Worm (Caenorhabditis elegans) whole organism, L2 larva: ENCODE data around the gene nhr-122.

Experiments used
- ama-1 ChIP-seq: fragments of 150-350 bp; optimal IDR thresholded peaks from 2 replicates; lab custom pipeline; 2018; ENCODE audit warnings: inconsistent platforms
- ceh-16 ChIP-seq: fragments of 150-350 bp; optimal IDR thresholded peaks from 2 replicates; lab custom pipeline; 2014; ENCODE audit warnings: missing biosample characterization, missing genetic modification characterization
- ceh-82 ChIP-seq: fragments of 150-350 bp; optimal IDR thresholded peaks from 2 replicates; lab custom pipeline; 2014; ENCODE audit warnings: missing biosample characterization, missing genetic modification characterization
- egl-27 ChIP-seq: sonication (generic microtip); optimal IDR thresholded peaks from 3 replicates; lab custom pipeline; 2017; ENCODE audit warnings: missing biosample characterization, missing genetic modification reagents, missing genetic modification characterization
- nhr-10 ChIP-seq: sonication (generic microtip); optimal IDR thresholded peaks from 2 replicates; lab custom pipeline; 2017; ENCODE audit warnings: missing biosample characterization, missing genetic modification characterization
- nhr-12 ChIP-seq: fragments of 150-350 bp; optimal IDR thresholded peaks from 2 replicates; lab custom pipeline; 2014; ENCODE audit warnings: missing biosample characterization, missing genetic modification characterization
- nhr-237 ChIP-seq: fragments of 150-350 bp; optimal IDR thresholded peaks from 2 replicates; lab custom pipeline; 2014; ENCODE audit warnings: missing biosample characterization, missing genetic modification characterization
- unc-62 ChIP-seq: fragments of 150-350 bp; optimal IDR thresholded peaks from 2 replicates; lab custom pipeline; 2014; ENCODE audit warnings: missing biosample characterization, missing genetic modification reagents, missing genetic modification characterization

DNA sequence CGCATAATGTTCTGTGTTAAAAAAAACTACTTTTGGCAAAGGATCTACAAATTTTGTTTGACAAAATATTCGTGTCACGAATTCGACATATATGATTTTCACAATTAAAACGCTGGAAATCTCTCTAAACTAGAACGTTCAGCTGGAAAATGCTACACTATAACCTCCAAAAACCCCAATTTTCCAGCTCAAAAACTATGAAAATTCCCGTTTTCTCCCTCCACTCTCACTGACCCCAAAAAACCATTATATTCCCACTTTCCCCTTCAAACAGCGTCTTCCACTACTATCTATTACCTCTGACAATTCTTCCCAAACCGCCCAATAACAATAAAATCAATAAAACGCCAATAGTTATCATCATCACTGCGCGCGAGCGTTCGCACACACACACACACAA lies 37.0 kb upstream of the nhr-122 start, which contains the start of gene Y41D4B.14:
- TF ChIP-seq nhr-12 (tag; lab: Kevin White, UChicago) (no peak), egl-27 (tag; lab: Kevin White, UChicago) (no peak), ceh-82 (tag; lab: Kevin White, UChicago) (no peak), unc-62 (no peak), nhr-10 (tag; lab: Kevin White, UChicago) (no peak), ama-1 (lab: Kevin White, UChicago) (no peak), ceh-16 (tag; lab: Kevin White, UChicago) (no peak), nhr-237 (no peak)
